Worm (Caenorhabditis elegans) whole organism, early embryonic: ENCODE results near the gene Y45F10C.1.

Source experiments
- ama-1 ChIP-seq: fragments of 150-350 bp; optimal IDR thresholded peaks from 2 replicates; lab custom pipeline; 2014
- ceh-13 ChIP-seq: fragments of 200-800 bp; sonication (Bioruptor generic); optimal IDR thresholded peaks from 2 replicates; lab custom pipeline; 2018; ENCODE audit warnings: mild to moderate bottlenecking, missing genetic modification characterization, missing compliant biosample characterization
- ceh-36 ChIP-seq: sonication (generic microtip); optimal IDR thresholded peaks from 2 replicates; lab custom pipeline; 2016; ENCODE audit warnings: missing genetic modification characterization, inconsistent platforms, missing compliant biosample characterization
- hmg-4 ChIP-seq: fragments of 200-800 bp; sonication (Bioruptor generic); optimal IDR thresholded peaks from 2 replicates; lab custom pipeline; 2018; ENCODE audit warnings: mild to moderate bottlenecking, missing genetic modification characterization, missing compliant biosample characterization

ce11 chrIV:13686965-13687425 is 27.6 kb upstream of the Y45F10C.1 start, which contains the start of gene nyn-1:
- no peak for TF ChIP-seq ama-1 (lab: Kevin White, UChicago)
- no peak for TF ChIP-seq ceh-13 (GFP tag; lab: Kevin White, UChicago)
- TF ChIP-seq hmg-4 (GFP tag; lab: Kevin White, UChicago), result no peak
- no peak for TF ChIP-seq ceh-36
